Worm (Caenorhabditis elegans): ENCODE data around the gene acr-25.

The acr-25 gene

ce11 chrIV:6506424-6506823 lies 42.3 kb downstream of the acr-25 start, which contains the start of gene pqn-89:
TSS of gene pqn-89 (plus strand) at chrIV:6506724.
- TF ChIP-seq ces-1 (GFP tag; optimal IDR thresholded peaks at IDR 0.05) (no peak), mab-5 (tag; optimal IDR thresholded peaks at IDR 0.05) (no peak), ceh-39 (tag; optimal IDR thresholded peaks at IDR 0.05) (no peak), M03D4.4 (tag; optimal IDR thresholded peaks at IDR 0.05) (no peak), elt-1 (tag; optimal IDR thresholded peaks at IDR 0.05; ENCODE audit: borderline replicate concordance, insufficient read depth) (no peak), nhr-28 (tag; optimal IDR thresholded peaks at IDR 0.05) (no peak), nhr-237 (tag; optimal IDR thresholded peaks at IDR 0.05) (no peak), ceh-83 (GFP tag; optimal IDR thresholded peaks at IDR 0.05) (no peak), blmp-1 (tag; optimal IDR thresholded peaks at IDR 0.05) (no peak), nhr-2 (tag; optimal IDR thresholded peaks at IDR 0.05) (no peak), lin-32 (GFP tag; optimal IDR thresholded peaks at IDR 0.05) (no peak), lsy-2 (tag; optimal IDR thresholded peaks at IDR 0.05) (no peak), unc-62 (GFP tag; optimal IDR thresholded peaks at IDR 0.05) (no peak), nhr-12 (tag; optimal IDR thresholded peaks at IDR 0.05) (no peak), sptf-1 (tag; optimal IDR thresholded peaks at IDR 0.05) (no peak)

ce11 chrIV:6511767-6512166 lies 47.7 kb downstream of the acr-25 start:
- no peak for TF ChIP-seq tbx-8 (GFP tag; optimal IDR thresholded peaks at IDR 0.05)
- no peak for TF ChIP-seq ztf-11 (tag; optimal IDR thresholded peaks at IDR 0.05)
- no peak for TF ChIP-seq hlh-1 (tag; optimal IDR thresholded peaks at IDR 0.05)

- TF ChIP-seq pha-4 (tag; optimal IDR thresholded peaks at IDR 0.05): no peak
- no peak for TF ChIP-seq mep-1 (tag; optimal IDR thresholded peaks at IDR 0.05)
- TF ChIP-seq bed-3 (GFP tag; optimal IDR thresholded peaks at IDR 0.05): no peak
- no peak for TF ChIP-seq lin-13 (tag; optimal IDR thresholded peaks at IDR 0.05)
- no peak for TF ChIP-seq nhr-12 (tag; optimal IDR thresholded peaks at IDR 0.05)
- TF ChIP-seq lin-32 (GFP tag; optimal IDR thresholded peaks at IDR 0.05): no peak
Measured at ce11 chrIV:6514700-6515099, 50.6 kb downstream of the acr-25 start.

- TF ChIP-seq elt-3 (tag; optimal IDR thresholded peaks at IDR 0.05) (no peak), ceh-39 (tag; optimal IDR thresholded peaks at IDR 0.05) (no peak), mls-2 (tag; optimal IDR thresholded peaks at IDR 0.05) (no peak), ceh-83 (GFP tag; optimal IDR thresholded peaks at IDR 0.05) (no peak), cnd-1 (tag; optimal IDR thresholded peaks at IDR 0.05) (no peak), unc-62 (GFP tag; optimal IDR thresholded peaks at IDR 0.05) (no peak), ztf-11 (tag; optimal IDR thresholded peaks at IDR 0.05) (no peak)
Measured at ce11 chrIV:6517859-6518258, 53.8 kb downstream of the acr-25 start, which contains the start of gene C01G5.7. TSS of gene C01G5.7 (plus strand) at chrIV:6518159.

All from whole organism, mixed stage, embryonic.